Worm (Caenorhabditis elegans): ENCODE measurements around the gene F19B10.4.
A peak's percentile ranks its signal among the peaks of the same experiment; 100 is the strongest.

F19B10.4 gene

DNA sequence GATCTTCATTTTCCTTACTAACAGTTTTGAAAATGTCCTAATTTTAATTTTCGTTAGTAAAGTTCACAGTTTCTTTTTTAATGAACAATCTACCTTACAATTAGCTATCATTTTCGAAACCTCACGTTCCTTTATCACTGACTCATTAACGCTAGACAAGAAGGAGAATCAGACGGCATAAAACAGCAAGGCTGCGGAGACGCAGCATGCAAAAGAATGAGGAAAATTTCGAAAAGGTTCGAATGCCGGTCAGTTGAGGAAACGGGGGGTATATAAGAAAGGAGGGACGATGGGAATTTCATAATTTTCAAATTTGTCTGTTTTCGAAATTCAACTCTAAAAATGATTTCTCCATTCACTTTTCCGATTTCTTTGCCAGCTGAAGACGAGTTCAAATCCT is 2.1 kb downstream of the F19B10.4 start, which contains the start of gene F19B10.13:
Gene F19B10.13, plus strand, starts transcription at position 343 of the 400 bp plus-strand sequence.
- TF ChIP-seq unc-55 (GFP tag; optimal IDR thresholded peaks at IDR 0.05), result peak; percentile 53
- TF ChIP-seq sem-4 (tag; optimal IDR thresholded peaks at IDR 0.05), result no peak
- TF ChIP-seq gmeb-1 (tag; optimal IDR thresholded peaks at IDR 0.05), result peak; percentile 17
- TF ChIP-seq sma-3 (GFP tag; optimal IDR thresholded peaks at IDR 0.05), result no peak
- TF ChIP-seq crh-2 (tag; optimal IDR thresholded peaks at IDR 0.05), result no peak
- peak; percentile 95 for TF ChIP-seq fos-1 (tag; optimal IDR thresholded peaks at IDR 0.05)
- peak; percentile 84 for TF ChIP-seq C34F6.9 (tag; optimal IDR thresholded peaks at IDR 0.05)

ce11 chrII:3663796-3664195 is 3.9 kb downstream of the F19B10.4 start, which contains the start of gene F19B10.6:
F19B10.6 (minus strand) TSS chrII:3663896.
- TF ChIP-seq nhr-23 (tag; optimal IDR thresholded peaks at IDR 0.05) (no peak), ztf-1 (GFP tag; conservative IDR thresholded peaks at IDR 0.05) (no peak), lsy-2 (tag; optimal IDR thresholded peaks at IDR 0.05) (no peak), sma-3 (GFP tag; optimal IDR thresholded peaks at IDR 0.05) (no peak), crh-2 (tag; optimal IDR thresholded peaks at IDR 0.05) (no peak), elt-1 (tag; optimal IDR thresholded peaks at IDR 0.05) (no peak), lin-39 (tag; optimal IDR thresholded peaks at IDR 0.05) (no peak), egl-27 (tag; optimal IDR thresholded peaks at IDR 0.05) (no peak), gmeb-1 (tag; optimal IDR thresholded peaks at IDR 0.05) (no peak), dmd-4 (tag; optimal IDR thresholded peaks at IDR 0.05) (no peak), mab-5 (tag; optimal IDR thresholded peaks at IDR 0.05) (no peak), ZK546.5 (tag; optimal IDR thresholded peaks at IDR 0.05) (no peak), unc-55 (GFP tag; optimal IDR thresholded peaks at IDR 0.05) (no peak), ceh-82 (tag; optimal IDR thresholded peaks at IDR 0.05) (no peak), R02D3.7 (tag; optimal IDR thresholded peaks at IDR 0.05) (no peak), lin-11 (tag; optimal IDR thresholded peaks at IDR 0.05) (no peak), mdl-1 (tag; optimal IDR thresholded peaks at IDR 0.05) (no peak), F13H6.1 (tag; optimal IDR thresholded peaks at IDR 0.05) (no peak)

DNA sequence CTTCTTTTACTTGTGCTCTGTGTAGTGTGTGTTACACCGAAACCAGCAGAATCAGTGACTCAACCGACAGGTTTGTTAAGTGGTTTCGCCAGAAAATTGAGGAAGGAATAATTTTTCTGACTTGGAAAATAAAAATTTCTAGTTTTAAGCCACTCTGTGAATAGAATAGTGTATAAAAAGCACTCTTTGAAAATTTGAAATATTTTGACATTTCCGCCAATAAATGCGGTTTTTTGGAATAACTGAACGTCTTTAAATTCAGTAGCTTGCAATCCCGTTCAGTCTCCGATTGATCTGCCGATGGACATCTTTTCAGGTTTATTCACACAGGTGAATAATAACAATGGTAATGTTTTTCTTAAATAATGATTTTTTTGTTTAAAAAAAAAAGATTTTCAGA is 4.6 kb downstream of the F19B10.4 start, which contains the start of gene F19B10.3:
Gene F19B10.3, plus strand, starts transcription at position 301 of the 400 bp plus-strand sequence.
- TF ChIP-seq snpc-4 (tag; optimal IDR thresholded peaks at IDR 0.05) (no peak), lsy-2 (tag; optimal IDR thresholded peaks at IDR 0.05) (no peak), sma-9 (GFP tag; optimal IDR thresholded peaks at IDR 0.05) (no peak), sma-9 (tag; optimal IDR thresholded peaks at IDR 0.05) (no peak), mbf-1 (tag; optimal IDR thresholded peaks at IDR 0.05) (no peak), aly-2 (tag; optimal IDR thresholded peaks at IDR 0.05) (no peak), lin-13 (GFP tag; optimal IDR thresholded peaks at IDR 0.05) (no peak), nhr-25 (tag; optimal IDR thresholded peaks at IDR 0.05) (no peak), F13H6.1 (tag; optimal IDR thresholded peaks at IDR 0.05) (no peak), dmd-4 (tag; optimal IDR thresholded peaks at IDR 0.05) (no peak), unc-55 (GFP tag; optimal IDR thresholded peaks at IDR 0.05) (no peak)

DNA sequence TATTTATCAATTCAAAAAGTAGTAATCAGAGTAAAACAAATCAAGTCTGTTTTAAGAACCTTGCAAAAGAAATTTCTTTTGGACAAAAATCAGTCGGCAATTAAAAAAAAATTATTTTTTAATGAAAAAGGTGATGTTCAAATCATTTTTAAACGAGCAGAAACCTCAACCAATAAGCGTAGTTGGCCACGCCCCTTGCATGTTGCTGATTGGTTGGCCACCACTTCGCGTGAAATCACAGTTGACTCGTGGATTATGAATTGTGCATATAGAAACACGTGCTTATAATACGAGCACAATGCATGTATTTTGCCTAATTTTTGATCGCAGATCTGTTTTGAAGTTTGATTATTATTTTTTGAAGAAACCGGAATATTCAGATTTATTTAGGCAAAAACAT is 5.3 kb downstream of the F19B10.4 start:
- no peak for TF ChIP-seq zag-1 (tag; optimal IDR thresholded peaks at IDR 0.05)
- TF ChIP-seq gmeb-1 (tag; optimal IDR thresholded peaks at IDR 0.05), result no peak
- no peak for TF ChIP-seq nhr-237 (tag; optimal IDR thresholded peaks at IDR 0.05)
- no peak for TF ChIP-seq nhr-11 (tag; optimal IDR thresholded peaks at IDR 0.05)
- TF ChIP-seq sem-4 (tag; optimal IDR thresholded peaks at IDR 0.05), result no peak
- no peak for TF ChIP-seq elt-1 (tag; optimal IDR thresholded peaks at IDR 0.05)
- TF ChIP-seq unc-39 (tag; optimal IDR thresholded peaks at IDR 0.05), result no peak
- no peak for TF ChIP-seq peb-1 (tag; optimal IDR thresholded peaks at IDR 0.05)
- TF ChIP-seq nhr-77 (tag; optimal IDR thresholded peaks at IDR 0.05), result no peak
- no peak for TF ChIP-seq C34F6.9 (tag; optimal IDR thresholded peaks at IDR 0.05)
- no peak for TF ChIP-seq nhr-129 (tag; optimal IDR thresholded peaks at IDR 0.05)
- TF ChIP-seq crh-2 (tag; optimal IDR thresholded peaks at IDR 0.05), result no peak
- no peak for TF ChIP-seq nhr-10 (tag; optimal IDR thresholded peaks at IDR 0.05)
- no peak for TF ChIP-seq nhr-12 (tag; optimal IDR thresholded peaks at IDR 0.05)
- no peak for TF ChIP-seq nhr-21 (tag; optimal IDR thresholded peaks at IDR 0.05)
- TF ChIP-seq ceh-82 (tag; optimal IDR thresholded peaks at IDR 0.05), result no peak
- no peak for TF ChIP-seq sma-3 (GFP tag; optimal IDR thresholded peaks at IDR 0.05)

Measured in whole organism, L2 larva.